Worm (Caenorhabditis elegans): ENCODE data around the gene Y97E10AR.1.

The Y97E10AR.1 gene

ce11 chrV:8005000-8005399 is 3.7 kb downstream of the Y97E10AR.1 start, which contains the start of gene Y97E10AR.8 (continued):
- no peak for TF ChIP-seq lag-1 (GFP tag; IDR thresholded peaks at IDR 0.05)
- TF ChIP-seq hrde-1 (tag; optimal IDR thresholded peaks at IDR 0.05; ENCODE audit: borderline replicate concordance), result no peak
- no peak for TF ChIP-seq Y53F4B.3 (GFP tag; IDR thresholded peaks at IDR 0.05)

DNA sequence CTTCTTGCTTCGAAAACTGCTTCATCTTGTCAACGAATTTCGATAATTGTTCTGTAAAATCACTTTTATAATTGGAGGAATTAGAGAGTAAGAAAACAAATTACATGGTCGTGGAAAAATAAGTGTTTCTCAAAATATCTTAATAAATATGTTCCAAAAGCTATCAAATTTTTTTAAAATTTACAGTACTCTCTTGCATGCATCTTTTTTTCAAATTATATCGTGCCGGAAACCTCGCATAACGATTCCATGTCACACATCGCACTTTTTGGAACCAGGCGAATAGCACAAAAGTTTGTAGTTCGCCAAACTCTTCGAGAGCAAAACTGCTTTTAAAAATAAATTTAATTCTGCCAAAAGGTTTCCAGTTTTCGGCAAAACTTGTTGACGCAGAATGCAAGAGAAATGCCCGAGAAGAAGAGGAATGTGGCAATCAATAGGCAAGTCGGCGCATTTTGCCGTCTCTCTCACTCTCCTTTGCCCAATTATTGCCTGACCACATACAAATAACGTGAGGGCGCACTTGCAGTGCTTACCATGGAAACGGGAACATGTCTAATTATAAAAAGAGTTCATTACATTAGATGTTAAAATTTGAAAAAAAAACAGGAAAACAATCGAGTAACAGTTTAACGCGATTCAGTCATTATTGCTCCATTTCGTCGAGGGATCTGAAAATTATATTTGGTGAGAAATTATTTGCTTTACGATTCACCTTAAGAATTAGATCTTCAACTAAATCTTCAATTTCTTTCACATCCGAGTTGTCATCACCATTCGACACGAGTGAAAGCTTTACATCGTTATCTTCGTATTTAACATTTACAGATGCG is 6.4 kb downstream of the Y97E10AR.1 start, which contains the start of gene Y97E10AR.3:
Gene Y97E10AR.3 (minus strand): TSS at position 51 of the 833 bp plus-strand sequence.
- 0 out of 2 replicates have a peak, but pooled peaks have one; percentile 8 for TF ChIP-seq hsf-1 (GFP tag; IDR thresholded peaks at IDR 0.05)
- TF ChIP-seq ztf-25 (GFP tag; IDR thresholded peaks at IDR 0.05), result 0 out of 2 replicates have a peak, but pooled peaks have one; percentile 20
- peak; percentile 3 for TF ChIP-seq nhr-80 (tag; optimal IDR thresholded peaks at IDR 0.05)
- 0 out of 2 replicates have a peak, but pooled peaks have one; percentile 40 for TF ChIP-seq B0336.3 (GFP tag; IDR thresholded peaks at IDR 0.05)
- no peak for TF ChIP-seq athp-1 (tag; optimal IDR thresholded peaks at IDR 0.05)
- no peak for TF ChIP-seq D2030.7 (GFP tag; IDR thresholded peaks at IDR 0.05)
- no peak for TF ChIP-seq ceh-40 (GFP tag; IDR thresholded peaks at IDR 0.05)
- TF ChIP-seq snpc-3.4 (tag; optimal IDR thresholded peaks at IDR 0.05), result peak; percentile 6

DNA sequence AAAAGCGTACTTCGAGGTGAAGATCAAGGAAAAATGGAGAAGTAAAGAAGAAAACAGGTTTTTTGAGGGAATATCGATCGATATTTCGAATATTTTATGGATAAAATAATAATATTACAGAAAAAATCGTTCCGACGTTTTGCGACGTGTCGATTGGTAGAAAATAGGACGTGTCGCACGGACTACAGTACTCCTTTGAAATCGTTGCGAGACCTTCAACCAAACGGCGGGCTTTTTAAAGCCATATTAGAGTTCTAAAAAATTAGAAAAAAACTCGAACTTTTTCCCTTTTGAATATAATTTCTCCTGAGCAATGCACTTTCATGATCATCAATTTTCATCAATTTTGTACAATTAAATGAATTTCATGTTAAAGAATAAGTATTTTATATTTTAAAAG is 8.8 kb downstream of the Y97E10AR.1 start, which contains the start of gene Y97E10AR.4:
Gene Y97E10AR.4 (minus strand): TSS at position 131 of the 400 bp plus-strand sequence.
- TF ChIP-seq efl-1 (GFP tag; optimal IDR thresholded peaks at IDR 0.05), result no peak
- TF ChIP-seq F33H1.4 (GFP tag; IDR thresholded peaks at IDR 0.05), result peak; percentile 57
- TF ChIP-seq madf-8 (GFP tag; conservative IDR thresholded peaks at IDR 0.05), result 0 out of 2 replicates have a peak, but pooled peaks have one; percentile 26
- TF ChIP-seq attf-3 (GFP tag; conservative IDR thresholded peaks at IDR 0.05), result no peak
- peak; percentile 8 for TF ChIP-seq snpc-1.3 (tag; optimal IDR thresholded peaks at IDR 0.05; ENCODE audit: insufficient read depth)
- no peak for TF ChIP-seq ceh-58 (GFP tag; IDR thresholded peaks at IDR 0.05)
- TF ChIP-seq madf-6 (GFP tag; IDR thresholded peaks at IDR 0.05), result peak; percentile 39; the same call in 1 of the 2 replicates
- TF ChIP-seq snpc-4 (GFP tag; optimal IDR thresholded peaks at IDR 0.05), result no peak
- TF ChIP-seq snpc-4 (tag; optimal IDR thresholded peaks at IDR 0.05), result peak in 1 of 4 experiments; percentile 6
- peak; percentile 66 for TF ChIP-seq lsl-1 (GFP tag; optimal IDR thresholded peaks at IDR 0.05)
- 0 out of 2 replicates have a peak, but pooled peaks have one; percentile 7 for TF ChIP-seq hmg-1.2 (GFP tag; IDR thresholded peaks at IDR 0.05)

DNA sequence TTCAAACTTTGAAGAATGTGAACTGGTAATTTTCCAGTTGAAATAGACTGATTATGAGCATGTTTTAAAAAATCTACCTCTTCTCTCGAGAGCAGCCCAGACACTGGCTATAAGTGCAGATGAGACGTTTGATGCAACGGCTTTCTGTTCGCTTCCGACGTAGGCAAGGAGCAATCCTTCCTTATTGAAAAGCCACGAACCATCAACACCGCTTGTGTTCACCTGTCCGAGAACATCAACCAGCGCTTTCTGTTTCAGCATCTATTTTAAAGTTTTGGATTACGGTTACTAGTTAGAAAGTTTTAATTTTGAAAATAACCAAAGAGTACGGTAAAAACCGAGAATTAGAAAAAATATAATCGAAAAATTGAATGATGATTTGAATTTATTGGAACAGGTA is 9.6 kb downstream of the Y97E10AR.1 start, which contains the start of gene lmtr-2:
Gene lmtr-2 (minus strand): TSS at position 261 of the 400 bp plus-strand sequence.
- peak; percentile 20; the same call in 1 of the 2 replicates for TF ChIP-seq madf-6 (GFP tag; IDR thresholded peaks at IDR 0.05)
- peak; percentile 65; the same call in 1 of the 2 replicates for TF ChIP-seq madf-3 (GFP tag; IDR thresholded peaks at IDR 0.05)
- no peak for TF ChIP-seq cebp-1 (GFP tag; IDR thresholded peaks at IDR 0.05)
- peak; percentile 26 for TF ChIP-seq cebp-1 (tag; optimal IDR thresholded peaks at IDR 0.05)
- no peak for TF ChIP-seq F33H1.4 (GFP tag; IDR thresholded peaks at IDR 0.05)
- no peak for TF ChIP-seq F49E8.2 (tag; optimal IDR thresholded peaks at IDR 0.05; ENCODE audit: insufficient read depth)
- TF ChIP-seq repo-1 (tag; optimal IDR thresholded peaks at IDR 0.05), result peak; percentile 13
- 0 out of 2 replicates have a peak, but pooled peaks have one; percentile 18 for TF ChIP-seq hsf-1 (GFP tag; IDR thresholded peaks at IDR 0.05)
- no peak for TF ChIP-seq mxl-1 (tag; optimal IDR thresholded peaks at IDR 0.05)
- 0 out of 2 replicates have a peak, but pooled peaks have one; percentile 49 for TF ChIP-seq ceh-58 (GFP tag; IDR thresholded peaks at IDR 0.05)
- TF ChIP-seq die-1 (tag; optimal IDR thresholded peaks at IDR 0.05), result no peak
- 0 out of 2 replicates have a peak, but pooled peaks have one; percentile 21 for TF ChIP-seq cebp-2 (GFP tag; IDR thresholded peaks at IDR 0.05)

Data from whole organism, young adult.